Worm (Caenorhabditis elegans): Measurements from ENCODE around the gene C48B4.3.

DNA sequence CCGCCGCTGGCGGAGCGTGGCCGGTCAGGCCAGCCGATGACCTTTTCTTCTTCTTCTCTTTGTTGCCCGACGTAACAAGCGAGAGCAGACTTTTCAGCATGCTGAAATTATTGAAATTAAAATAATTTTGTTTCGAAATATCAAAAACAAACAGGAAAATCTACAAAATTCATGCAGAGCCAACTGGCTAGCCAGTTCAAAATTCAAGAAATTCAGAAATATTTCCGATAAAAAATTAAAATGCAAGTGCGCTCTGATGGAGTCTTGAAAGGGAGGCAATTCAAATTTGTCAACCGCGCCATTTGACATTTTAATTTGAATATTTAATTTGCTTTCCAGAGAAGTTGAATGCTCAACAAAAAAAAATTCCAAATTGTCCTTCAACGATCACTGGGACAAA is 18.5 kb upstream of the C48B4.3 start, which contains the start of gene F58A4.2:
- TF ChIP-seq nhr-11 (tag; optimal IDR thresholded peaks at IDR 0.05) (no peak), ceh-9 (tag; optimal IDR thresholded peaks at IDR 0.05) (no peak)
